Fruit fly (Drosophila melanogaster): ENCODE measurements around the gene Tgs1.
A peak's percentile ranks its signal among the peaks of the same experiment; 100 is the strongest.

The Tgs1 gene

DNA sequence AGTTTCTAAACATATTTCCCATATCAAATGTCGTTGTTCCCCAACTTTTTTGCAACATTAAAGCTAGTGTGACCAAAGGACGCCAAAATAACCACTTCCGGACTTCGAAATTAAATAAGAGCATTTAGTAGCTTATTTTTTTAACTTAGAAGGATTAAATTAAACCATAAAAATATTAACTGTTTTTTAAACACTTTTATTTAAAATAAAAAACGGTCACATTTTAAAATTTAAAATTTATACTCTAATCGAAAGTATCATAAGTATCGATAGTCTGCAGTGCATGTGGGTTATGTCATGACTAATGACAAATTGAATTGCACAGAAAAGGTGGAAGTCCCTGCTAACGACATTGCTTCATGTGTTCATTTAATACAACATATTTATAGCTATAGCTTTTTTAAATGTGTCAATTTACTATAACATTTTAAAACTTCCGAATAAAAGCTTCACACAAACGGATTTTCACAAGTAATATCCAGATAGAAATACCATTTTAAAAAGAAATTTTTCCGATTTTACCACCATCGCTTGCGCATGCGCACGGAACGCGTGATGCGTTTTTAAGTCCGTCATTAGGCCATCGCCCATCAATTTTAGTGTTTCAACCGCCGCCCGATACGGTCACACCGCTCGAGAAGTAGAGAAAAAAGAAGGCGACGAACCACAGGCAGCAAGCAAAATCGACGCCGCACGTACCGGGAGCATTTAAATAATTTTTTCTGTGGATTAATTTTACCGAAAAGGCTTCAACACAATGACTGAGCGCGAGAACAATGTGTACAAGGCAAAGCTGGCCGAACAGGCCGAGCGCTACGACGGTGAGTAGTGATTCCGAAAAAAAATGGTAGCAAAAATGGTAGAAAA lies 13.0 kb upstream of the Tgs1 start, which contains the start of the genes CG7156 and 14-3-3epsilon (continued):
- TF ChIP-seq Rx (GFP tag; IDR thresholded peaks at IDR 0.05) (no peak), CG6689 (GFP tag; IDR thresholded peaks at IDR 0.05) (peak; percentile 33; the same call in 1 of the 2 replicates), CG32772 (GFP tag; IDR thresholded peaks at IDR 0.05) (0 out of 2 replicates have a peak, but pooled peaks have one; percentile 25), D19B (GFP tag; optimal IDR thresholded peaks at IDR 0.05) (no peak), chif (GFP tag; optimal IDR thresholded peaks at IDR 0.05) (peak in 1 of 2 experiments; percentile 30), CG17912 (GFP tag; optimal IDR thresholded peaks at IDR 0.05) (no peak), fd102C (GFP tag; optimal IDR thresholded peaks at IDR 0.05) (no peak), CG3407 (GFP tag; optimal IDR thresholded peaks at IDR 0.05) (no peak), CG10462 (GFP tag; optimal IDR thresholded peaks at IDR 0.05) (peak; percentile 11), dpn (GFP tag; optimal IDR thresholded peaks at IDR 0.05) (peak in 1 of 2 experiments; percentile 45), btn (GFP tag; optimal IDR thresholded peaks at IDR 0.05) (no peak), Lpt (GFP tag; optimal IDR thresholded peaks at IDR 0.05) (no peak), p53 (GFP tag; optimal IDR thresholded peaks at IDR 0.05) (peak; percentile 57), pros (GFP tag; optimal IDR thresholded peaks at IDR 0.05) (no peak), maf-S (GFP tag; optimal IDR thresholded peaks at IDR 0.05) (no peak), CG9797 (GFP tag; optimal IDR thresholded peaks at IDR 0.05) (peak; percentile 96), Abd-B (GFP tag; optimal IDR thresholded peaks at IDR 0.05) (peak; percentile 71), Awh (GFP tag; IDR thresholded peaks at IDR 0.05) (no peak), NFAT (GFP tag; IDR thresholded peaks at IDR 0.05) (0 out of 2 replicates have a peak, but pooled peaks have one; percentile 3), caup (GFP tag; optimal IDR thresholded peaks at IDR 0.05; ENCODE audit: severe bottlenecking) (no peak), B-H1 (GFP tag; IDR thresholded peaks at IDR 0.05) (no peak; the same call in 2 of the 3 replicates), Kr (GFP tag; optimal IDR thresholded peaks at IDR 0.05) (no peak), Lim3 (GFP tag; IDR thresholded peaks at IDR 0.05) (no peak), Hmr (GFP tag; optimal IDR thresholded peaks at IDR 0.05) (peak; percentile 46), Xbp1 (GFP tag; optimal IDR thresholded peaks at IDR 0.05) (peak; percentile 73), HLHmδ (GFP tag; optimal IDR thresholded peaks at IDR 0.05) (peak; percentile 44), lola (GFP tag; optimal IDR thresholded peaks at IDR 0.05) (peak in 1 of 3 experiments; percentile 57), Jarid2 (GFP tag; optimal IDR thresholded peaks at IDR 0.05) (peak; percentile 77), cwo (GFP tag; optimal IDR thresholded peaks at IDR 0.05) (no peak), cad (GFP tag; optimal IDR thresholded peaks at IDR 0.05) (no peak), nau (GFP tag; optimal IDR thresholded peaks at IDR 0.05) (no peak), CG18599 (GFP tag; optimal IDR thresholded peaks at IDR 0.05) (peak; percentile 42), grn (GFP tag; optimal IDR thresholded peaks at IDR 0.05) (no peak), eve (GFP tag; optimal IDR thresholded peaks at IDR 0.05) (no peak), CG12071 (GFP tag; optimal IDR thresholded peaks at IDR 0.05) (peak; percentile 30), trem (tag; optimal IDR thresholded peaks at IDR 0.05) (peak; percentile 77), Bgb (GFP tag; IDR thresholded peaks at IDR 0.05; ENCODE audit: partially characterized antibody) (0 out of 2 replicates have a peak, but pooled peaks have one; percentile 51), Atf3 (GFP tag; optimal IDR thresholded peaks at IDR 0.05) (no peak), peb (GFP tag; IDR thresholded peaks at IDR 0.05) (no peak), zen (tag; optimal IDR thresholded peaks at IDR 0.05) (peak; percentile 57), Pdp1 (GFP tag; optimal IDR thresholded peaks at IDR 0.05) (peak in 1 of 2 experiments; percentile 64), nerfin-1 (tag; optimal IDR thresholded peaks at IDR 0.05) (peak; percentile 7), Six4 (GFP tag; optimal IDR thresholded peaks at IDR 0.05) (no peak), gcm (GFP tag; optimal IDR thresholded peaks at IDR 0.05) (peak; percentile 69), CG12744 (GFP tag; optimal IDR thresholded peaks at IDR 0.05) (no peak), nom (GFP tag; optimal IDR thresholded peaks at IDR 0.05) (peak; percentile 41), Mes4 (GFP tag; optimal IDR thresholded peaks at IDR 0.05) (peak; percentile 14), HLH3B (GFP tag; IDR thresholded peaks at IDR 0.05) (no peak)
